Worm (Caenorhabditis elegans): ENCODE results near the gene ptr-14.

- no peak for TF ChIP-seq Y79H2A.3 (GFP tag; conservative IDR thresholded peaks at IDR 0.05)
- TF ChIP-seq let-607 (tag; optimal IDR thresholded peaks at IDR 0.05), result peak in 1 of 2 experiments; percentile 1
- no peak for TF ChIP-seq ama-1 (optimal IDR thresholded peaks at IDR 0.05)
- no peak for TF ChIP-seq ama-1 (GFP tag; optimal IDR thresholded peaks at IDR 0.05)
- TF ChIP-seq rpc-1 (optimal IDR thresholded peaks at IDR 0.05), result no peak
- no peak for TF ChIP-seq rpc-1 (tag; optimal IDR thresholded peaks at IDR 0.05)
- no peak for TF ChIP-seq egl-18 (GFP tag; IDR thresholded peaks at IDR 0.05)
- no peak for TF ChIP-seq xnd-1 (tag; optimal IDR thresholded peaks at IDR 0.05)
Measured at ce11 chrIV:10606575-10607080, 8.6 kb upstream of the ptr-14 start, which contains the start of gene R09H10.3.
